Worm (Caenorhabditis elegans) whole organism, mixed stage, embryonic: Measurements from ENCODE around the gene C27H5.6.

Experiments
- bed-3 ChIP-seq: fragments of 200-800 bp; sonication (Bioruptor generic); optimal IDR thresholded peaks from 3 replicates; lab custom pipeline; 2018; ENCODE audit warnings: mild to moderate bottlenecking, missing genetic modification characterization, moderate library complexity, missing compliant biosample characterization
- blmp-1 ChIP-seq: fragments of 150-350 bp; optimal IDR thresholded peaks from 2 replicates; lab custom pipeline; 2014; ENCODE audit warnings: missing biosample characterization, missing genetic modification characterization
- ceh-39 ChIP-seq: fragments of 150-350 bp; optimal IDR thresholded peaks from 2 replicates; lab custom pipeline; 2014; ENCODE audit warnings: missing biosample characterization, missing genetic modification characterization
- elt-3 ChIP-seq: fragments of 150-350 bp; optimal IDR thresholded peaks from 2 replicates; lab custom pipeline; 2014; ENCODE audit warnings: missing biosample characterization, missing genetic modification characterization
- flh-1 ChIP-seq: fragments of 200-800 bp; sonication (Bioruptor generic); optimal IDR thresholded peaks from 2 replicates; lab custom pipeline; 2018; ENCODE audit warnings: mild to moderate bottlenecking, missing genetic modification characterization, moderate library complexity, missing compliant biosample characterization
- ham-2 ChIP-seq: fragments of 200-800 bp; sonication (Bioruptor generic); optimal IDR thresholded peaks from 2 replicates; lab custom pipeline; 2018; ENCODE audit warnings: mild to moderate bottlenecking, missing genetic modification characterization, missing compliant biosample characterization
- lin-13 ChIP-seq: fragments of 150-350 bp; optimal IDR thresholded peaks from 2 replicates; lab custom pipeline; 2014; ENCODE audit warnings: missing biosample characterization, missing genetic modification characterization
- lsy-2 ChIP-seq: fragments of 150-350 bp; optimal IDR thresholded peaks from 2 replicates; lab custom pipeline; 2014; ENCODE audit warnings: missing biosample characterization, missing genetic modification characterization
- nhr-12 ChIP-seq: fragments of 150-350 bp; optimal IDR thresholded peaks from 2 replicates; lab custom pipeline; 2014; ENCODE audit warnings: missing biosample characterization, missing genetic modification characterization
- nhr-2 ChIP-seq: fragments of 150-350 bp; optimal IDR thresholded peaks from 2 replicates; lab custom pipeline; 2014; ENCODE audit warnings: missing biosample characterization, missing genetic modification characterization
- nhr-28 ChIP-seq: fragments of 150-350 bp; optimal IDR thresholded peaks from 2 replicates; lab custom pipeline; 2014; ENCODE audit warnings: missing biosample characterization, missing genetic modification characterization
- sem-2 ChIP-seq: fragments of 200-800 bp; sonication (Bioruptor generic); optimal IDR thresholded peaks from 2 replicates; lab custom pipeline; 2018; ENCODE audit warnings: mild to moderate bottlenecking, missing genetic modification characterization, missing compliant biosample characterization
- snpc-4 ChIP-seq: fragments of 150-350 bp; optimal IDR thresholded peaks from 2 replicates; lab custom pipeline; 2014; ENCODE audit warnings: missing biosample characterization, missing genetic modification characterization
- unc-62 ChIP-seq: fragments of 150-350 bp; optimal IDR thresholded peaks from 2 replicates; lab custom pipeline; 2014; ENCODE audit warnings: missing biosample characterization, missing genetic modification reagents, missing genetic modification characterization

DNA sequence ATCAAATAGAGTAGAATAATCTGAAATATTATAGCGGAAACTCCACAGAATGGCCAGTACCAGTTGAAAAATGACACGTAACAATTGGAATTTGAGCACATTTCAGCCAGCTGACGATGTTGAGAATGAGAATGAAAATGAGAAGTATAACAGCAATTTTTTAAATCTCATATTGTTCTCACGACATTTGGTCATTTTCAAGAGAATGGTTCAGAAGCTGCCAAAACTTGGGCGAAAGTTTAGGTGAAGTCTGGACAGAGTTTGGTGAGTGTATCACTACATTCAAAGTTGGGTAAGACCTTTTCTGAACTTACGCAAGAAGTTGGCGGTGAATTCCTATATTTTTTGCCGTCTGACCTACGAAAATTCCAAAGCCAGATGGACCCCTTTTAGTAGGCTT lies 17.9 kb upstream of the C27H5.6 start, which contains the start of gene srd-58:
- TF ChIP-seq blmp-1 (tag; lab: Kevin White, UChicago): no peak
- no peak for TF ChIP-seq lsy-2 (tag; lab: Kevin White, UChicago)
- TF ChIP-seq nhr-12 (tag; lab: Kevin White, UChicago): no peak
- TF ChIP-seq ham-2 (GFP tag; lab: Kevin White, UChicago): no peak
- TF ChIP-seq sem-2 (GFP tag; lab: Kevin White, UChicago): no peak
- TF ChIP-seq lin-13 (tag; lab: Kevin White, UChicago): no peak
- no peak for TF ChIP-seq nhr-2 (tag; lab: Kevin White, UChicago)
- no peak for TF ChIP-seq nhr-28 (tag; lab: Kevin White, UChicago)
- no peak for TF ChIP-seq unc-62 (GFP tag; lab: Kevin White, UChicago)
- no peak for TF ChIP-seq bed-3 (GFP tag; lab: Kevin White, UChicago)
- TF ChIP-seq snpc-4: no peak
- no peak for TF ChIP-seq flh-1
- TF ChIP-seq ceh-39 (tag; lab: Kevin White, UChicago): no peak
- TF ChIP-seq elt-3 (tag; lab: Kevin White, UChicago): no peak
